Fruit fly (Drosophila melanogaster): Measurements from ENCODE around the gene CG42371.

dm6 chr2L:2240493-2240892 is 23.4 kb upstream of the CG42371 start, which contains the start of gene Tengl1:
- no peak for TF ChIP-seq cnc (optimal IDR thresholded peaks at IDR 0.05)
- TF ChIP-seq CG11617 (GFP tag; optimal IDR thresholded peaks at IDR 0.05): no peak
- TF ChIP-seq Crg-1 (GFP tag; optimal IDR thresholded peaks at IDR 0.05): no peak

All from whole organism, adult.